Worm (Caenorhabditis elegans): ENCODE results near the gene rcs-1.

- no peak for TF ChIP-seq ztf-1 (GFP tag; conservative IDR thresholded peaks at IDR 0.05)
- no peak for TF ChIP-seq aly-2 (tag; optimal IDR thresholded peaks at IDR 0.05)
Observed at ce11 chrX:8838176-8838575, 9.8 kb upstream of the rcs-1 start.
